Worm (Caenorhabditis elegans) whole organism, midembryonic: Measurements from ENCODE around the gene kdp-1.

ENCODE experiments used
- T22C8.4 ChIP-seq: fragments of 200-800 bp; sonication (Bioruptor generic); IDR thresholded peaks from 2 replicates; pipeline ENCODE4 v1.3.6; 2022; ENCODE audit warnings: missing genetic modification characterization, missing compliant biosample characterization
- cog-1 ChIP-seq: sonication (generic microtip); optimal IDR thresholded peaks from 2 replicates; lab custom pipeline; 2016; ENCODE audit warnings: missing genetic modification characterization, missing compliant biosample characterization
- flt-1 ChIP-seq: fragments of 200-800 bp; sonication (Bioruptor generic); IDR thresholded peaks from 2 replicates; pipeline ENCODE4 v1.3.6; 2022; ENCODE audit warnings: missing genetic modification characterization, missing compliant biosample characterization
- klf-2 ChIP-seq: fragments of 200-800 bp; sonication (Bioruptor generic); conservative IDR thresholded peaks from 2 replicates; pipeline ENCODE4 v1.3.6; 2022; ENCODE audit warnings: missing genetic modification reagents, missing genetic modification characterization, missing compliant biosample characterization
- med-1 ChIP-seq: sonication (generic microtip); optimal IDR thresholded peaks from 2 replicates; lab custom pipeline; 2017; ENCODE audit warnings: missing genetic modification characterization, mild to moderate bottlenecking, missing compliant biosample characterization, antibody characterized with exemption, missing genetic modification reagents; ENCODE audit not compliant: insufficient read depth
- ref-1 ChIP-seq: fragments of 200-800 bp; sonication (Bioruptor generic); conservative IDR thresholded peaks from 2 replicates; pipeline ENCODE4 v1.3.6; 2022; ENCODE audit warnings: missing genetic modification reagents, missing genetic modification characterization, missing compliant biosample characterization
- tab-1 ChIP-seq: fragments of 200-800 bp; sonication (Bioruptor generic); IDR thresholded peaks from 2 replicates; pipeline ENCODE4 v1.3.6; 2022; ENCODE audit warnings: missing genetic modification characterization, missing compliant biosample characterization
- ztf-23 ChIP-seq: fragments of 200-800 bp; sonication (Bioruptor generic); IDR thresholded peaks from 2 replicates; pipeline ENCODE4 v1.3.6; 2022; ENCODE audit warnings: missing genetic modification reagents, missing genetic modification characterization, missing compliant biosample characterization
- ztf-29 ChIP-seq: fragments of 200-800 bp; sonication (Bioruptor generic); IDR thresholded peaks from 2 replicates; pipeline ENCODE4 v1.3.6; 2022; ENCODE audit warnings: missing genetic modification reagents, missing genetic modification characterization, missing compliant biosample characterization

DNA sequence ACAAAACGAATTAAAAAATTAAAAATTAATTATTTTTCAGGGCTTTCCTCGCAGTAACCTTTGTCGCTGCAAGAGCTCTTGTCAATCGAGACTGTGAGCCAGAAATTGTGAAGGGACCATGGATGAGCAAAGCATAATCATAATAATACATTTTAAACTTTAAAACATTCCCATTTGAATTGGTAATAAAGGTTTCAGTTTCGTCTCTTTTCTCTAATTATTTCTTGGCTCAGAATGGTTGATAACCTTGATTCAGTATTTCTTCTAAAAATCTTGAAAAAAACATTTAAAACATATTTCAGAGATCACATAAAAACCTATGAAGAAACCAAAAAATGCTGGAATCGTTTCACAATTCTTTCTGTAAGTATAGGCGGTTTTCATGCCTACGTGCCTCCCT is 41.1 kb upstream of the kdp-1 start, which contains the start of gene JC8.16:
- no peak for TF ChIP-seq flt-1
- TF ChIP-seq ztf-23, result no peak
- no peak for TF ChIP-seq ztf-29 (GFP tag; lab: Robert Waterston, UW)
- no peak for TF ChIP-seq klf-2
- TF ChIP-seq ref-1 (GFP tag; lab: Robert Waterston, UW), result no peak
- no peak for TF ChIP-seq tab-1
- TF ChIP-seq cog-1 (tag; lab: Kevin White, UChicago), result no peak
- no peak for TF ChIP-seq med-1 (GFP tag; lab: Kevin White, UChicago)
- no peak for TF ChIP-seq T22C8.4
